Worm (Caenorhabditis elegans) whole organism, L1 larva: ENCODE results near the gene F35G12.7.

Source experiments
- C04F5.9 ChIP-seq: sonication (generic microtip); optimal IDR thresholded peaks from 2 replicates; lab custom pipeline; 2016; ENCODE audit warnings: missing genetic modification characterization, missing compliant biosample characterization
- C16A3.4 ChIP-seq: fragments of 150-350 bp; optimal IDR thresholded peaks from 2 replicates; lab custom pipeline; 2014; ENCODE audit warnings: missing biosample characterization, missing genetic modification characterization
- F16B12.6 ChIP-seq: fragments of 150-350 bp; optimal IDR thresholded peaks from 2 replicates; lab custom pipeline; 2014; ENCODE audit warnings: missing biosample characterization, missing genetic modification characterization
- ama-1 ChIP-seq: fragments of 150-350 bp; optimal IDR thresholded peaks from 2 replicates; lab custom pipeline; 2014
- blmp-1 ChIP-seq: fragments of 150-350 bp; optimal IDR thresholded peaks from 2 replicates; lab custom pipeline; 2014; ENCODE audit warnings: missing biosample characterization, missing genetic modification characterization
- ceh-63 ChIP-seq: fragments of 200-800 bp; sonication (Bioruptor generic); optimal IDR thresholded peaks from 2 replicates; lab custom pipeline; 2018; ENCODE audit warnings: mild to moderate bottlenecking, missing genetic modification characterization, missing compliant biosample characterization
- ceh-8 ChIP-seq: fragments of 200-800 bp; sonication (Bioruptor generic); optimal IDR thresholded peaks from 2 replicates; lab custom pipeline; 2018; ENCODE audit warnings: mild to moderate bottlenecking, missing genetic modification characterization, moderate library complexity, missing compliant biosample characterization
- ceh-82 ChIP-seq, 3 experiments: fragments of 150-350 bp in 1 of 3; sonication (generic microtip) in 2 of 3; optimal IDR thresholded peaks; 2 replicates each; lab custom pipeline; 2014 to 2017; ENCODE audit warnings: missing biosample characterization in 3 of 3, missing genetic modification characterization in 3 of 3
- dpl-1 ChIP-seq, 3 experiments: fragments of 150-350 bp in 2 of 3; sonication (generic microtip) in 1 of 3; optimal IDR thresholded peaks; 2 replicates each; lab custom pipeline; 2014 to 2017; ENCODE audit warnings: missing biosample characterization in 3 of 3, missing genetic modification characterization in 3 of 3, missing genetic modification reagents in 3 of 3
- dsc-1 ChIP-seq: sonication (generic microtip); optimal IDR thresholded peaks from 2 replicates; lab custom pipeline; 2016; ENCODE audit warnings: mild to moderate bottlenecking, missing genetic modification characterization, missing compliant biosample characterization
- efl-1 ChIP-seq, 4 experiments: fragments of 150-350 bp; optimal IDR thresholded peaks in 3 of 4; peaks in 1 of 4; 1 replicate in 1 of 4; 2 replicates in 3 of 4; lab custom pipeline; 2014; ENCODE audit warnings: missing biosample characterization in 2 of 4, missing genetic modification characterization in 2 of 4, missing genetic modification reagents in 2 of 4
- efl-3 ChIP-seq: fragments of 200-800 bp; sonication (Bioruptor generic); optimal IDR thresholded peaks from 2 replicates; lab custom pipeline; 2018; ENCODE audit warnings: mild to moderate bottlenecking, missing genetic modification characterization, missing compliant biosample characterization
- egl-13 ChIP-seq: sonication (generic microtip); optimal IDR thresholded peaks from 2 replicates; lab custom pipeline; 2016; ENCODE audit warnings: missing genotype, missing genetic modification reagents, missing genetic modification characterization, missing compliant biosample characterization
- elt-2 ChIP-seq: sonication (generic microtip); optimal IDR thresholded peaks from 2 replicates; lab custom pipeline; 2016; ENCODE audit warnings: missing genetic modification characterization, mild to moderate bottlenecking, inconsistent platforms, missing compliant biosample characterization, missing genetic modification reagents
- ets-5 ChIP-seq: fragments of 200-800 bp; sonication (Bioruptor generic); IDR thresholded peaks from 2 replicates; pipeline ENCODE4 v1.3.6; 2022; ENCODE audit warnings: missing genetic modification characterization, missing compliant biosample characterization
- fkh-10 ChIP-seq: sonication (generic microtip); optimal IDR thresholded peaks from 2 replicates; lab custom pipeline; 2017; ENCODE audit warnings: missing biosample characterization, missing genetic modification reagents, missing genetic modification characterization
- fkh-4 ChIP-seq: sonication (generic microtip); optimal IDR thresholded peaks from 2 replicates; lab custom pipeline; 2016; ENCODE audit warnings: missing compliant biosample characterization, missing genetic modification characterization, borderline replicate concordance
- fos-1 ChIP-seq: fragments of 150-350 bp; optimal IDR thresholded peaks from 2 replicates; lab custom pipeline; 2014; ENCODE audit warnings: missing biosample characterization, missing genetic modification characterization
- hlh-17 ChIP-seq: fragments of 200-800 bp; sonication (Bioruptor generic); optimal IDR thresholded peaks from 2 replicates; lab custom pipeline; 2018; ENCODE audit warnings: missing genetic modification characterization, mild to moderate bottlenecking, missing compliant biosample characterization, moderate library complexity, borderline replicate concordance
- hlh-4 ChIP-seq: sonication (generic microtip); optimal IDR thresholded peaks from 2 replicates; lab custom pipeline; 2016; ENCODE audit warnings: mild to moderate bottlenecking, missing genetic modification characterization, missing compliant biosample characterization
- irx-1 ChIP-seq: sonication (generic microtip); optimal IDR thresholded peaks from 2 replicates; lab custom pipeline; 2016; ENCODE audit warnings: missing genetic modification characterization, missing compliant biosample characterization
- jun-1 ChIP-seq: fragments of 150-350 bp; optimal IDR thresholded peaks from 2 replicates; lab custom pipeline; 2014; ENCODE audit warnings: missing biosample characterization, missing genetic modification reagents, missing genetic modification characterization
- lin-13 ChIP-seq: fragments of 150-350 bp; optimal IDR thresholded peaks from 2 replicates; lab custom pipeline; 2014; ENCODE audit warnings: missing biosample characterization, missing genetic modification reagents, missing genetic modification characterization
- lin-15B ChIP-seq: fragments of 150-350 bp; sonication (generic microtip); optimal IDR thresholded peaks from 3 replicates; lab custom pipeline; 2014; ENCODE audit warnings: missing biosample characterization, missing genetic modification characterization
- lir-3 ChIP-seq: sonication (generic microtip); optimal IDR thresholded peaks from 2 replicates; lab custom pipeline; 2016; ENCODE audit warnings: mild to moderate bottlenecking, missing genetic modification characterization, moderate library complexity, missing compliant biosample characterization; ENCODE audit not compliant: poor library complexity
- lsy-2 ChIP-seq, 2 experiments: fragments of 150-350 bp; optimal IDR thresholded peaks; 2 replicates each; lab custom pipeline; 2014; ENCODE audit warnings: missing biosample characterization in 2 of 2, missing genetic modification characterization in 2 of 2
- mab-9 ChIP-seq: fragments of 200-800 bp; sonication (Bioruptor generic); IDR thresholded peaks from 2 replicates; pipeline ENCODE4 v1.3.6; 2022; ENCODE audit warnings: missing genetic modification reagents, missing genetic modification characterization, missing compliant biosample characterization
- mdl-1 ChIP-seq, 2 experiments: fragments of 150-350 bp; optimal IDR thresholded peaks; 2 replicates each; lab custom pipeline; 2014 to 2017; ENCODE audit warnings: missing biosample characterization in 2 of 2, missing genetic modification characterization in 2 of 2, inconsistent platforms in 1 of 2
- mef-2 ChIP-seq: fragments of 150-350 bp; optimal IDR thresholded peaks from 2 replicates; lab custom pipeline; 2014; ENCODE audit warnings: missing biosample characterization, missing genetic modification characterization
- nhr-11 ChIP-seq: fragments of 150-350 bp; optimal IDR thresholded peaks from 2 replicates; lab custom pipeline; 2014; ENCODE audit warnings: missing biosample characterization, missing genetic modification characterization
- nhr-12 ChIP-seq: sonication (generic microtip); optimal IDR thresholded peaks from 2 replicates; lab custom pipeline; 2017; ENCODE audit warnings: missing biosample characterization, missing genetic modification characterization
- nhr-237 ChIP-seq: fragments of 150-350 bp; optimal IDR thresholded peaks from 2 replicates; lab custom pipeline; 2014; ENCODE audit warnings: missing biosample characterization, missing genetic modification characterization
- nhr-28 ChIP-seq: fragments of 150-350 bp; optimal IDR thresholded peaks from 2 replicates; lab custom pipeline; 2014; ENCODE audit warnings: missing biosample characterization, missing genetic modification characterization
- nhr-47 ChIP-seq: sonication (generic microtip); optimal IDR thresholded peaks from 2 replicates; lab custom pipeline; 2016; ENCODE audit warnings: mild to moderate bottlenecking, missing genetic modification characterization, moderate library complexity, missing compliant biosample characterization
- nhr-71 ChIP-seq: sonication (generic microtip); optimal IDR thresholded peaks from 2 replicates; lab custom pipeline; 2016; ENCODE audit warnings: mild to moderate bottlenecking, missing genetic modification characterization, moderate library complexity, missing compliant biosample characterization
- nhr-76 ChIP-seq: sonication (generic microtip); optimal IDR thresholded peaks from 2 replicates; lab custom pipeline; 2017; ENCODE audit warnings: missing biosample characterization, missing genetic modification characterization
- nhr-77 ChIP-seq: fragments of 150-350 bp; optimal IDR thresholded peaks from 2 replicates; lab custom pipeline; 2014; ENCODE audit warnings: missing biosample characterization, missing genetic modification characterization
- nhr-90 ChIP-seq: sonication (generic microtip); optimal IDR thresholded peaks from 2 replicates; lab custom pipeline; 2016; ENCODE audit warnings: mild to moderate bottlenecking, missing genetic modification characterization, missing compliant biosample characterization; ENCODE audit not compliant: poor library complexity
- pag-3 ChIP-seq: sonication (generic microtip); optimal IDR thresholded peaks from 2 replicates; lab custom pipeline; 2017; ENCODE audit warnings: missing genetic modification characterization, mild to moderate bottlenecking, missing compliant biosample characterization, antibody characterized with exemption, borderline replicate concordance; ENCODE audit not compliant: insufficient read depth
- pax-3 ChIP-seq: fragments of 200-800 bp; sonication (Bioruptor generic); optimal IDR thresholded peaks from 2 replicates; lab custom pipeline; 2018; ENCODE audit warnings: mild to moderate bottlenecking, missing genetic modification characterization, moderate library complexity, missing compliant biosample characterization
- pqm-1 ChIP-seq: sonication (generic microtip); optimal IDR thresholded peaks from 3 replicates; lab custom pipeline; 2017; ENCODE audit warnings: missing biosample characterization, missing genetic modification characterization
- rnt-1 ChIP-seq: sonication (generic microtip); optimal IDR thresholded peaks from 2 replicates; lab custom pipeline; 2016; ENCODE audit warnings: mild to moderate bottlenecking, missing genetic modification characterization, moderate library complexity, missing compliant biosample characterization
- skn-1 ChIP-seq: fragments of 150-350 bp; optimal IDR thresholded peaks from 2 replicates; lab custom pipeline; 2014; ENCODE audit warnings: missing biosample characterization, missing genetic modification characterization
- snpc-4 ChIP-seq: fragments of 150-350 bp; optimal IDR thresholded peaks from 2 replicates; lab custom pipeline; 2014; ENCODE audit warnings: missing biosample characterization, missing genetic modification characterization
- snu-23 ChIP-seq: sonication (generic microtip); optimal IDR thresholded peaks from 2 replicates; lab custom pipeline; 2016; ENCODE audit warnings: missing genetic modification characterization, missing compliant biosample characterization
- sup-37 ChIP-seq: fragments of 200-800 bp; sonication (Bioruptor generic); optimal IDR thresholded peaks from 2 replicates; lab custom pipeline; 2018; ENCODE audit warnings: mild to moderate bottlenecking, missing genetic modification characterization, missing compliant biosample characterization
- tbx-2 ChIP-seq: sonication (generic microtip); optimal IDR thresholded peaks from 2 replicates; lab custom pipeline; 2016; ENCODE audit warnings: missing genetic modification characterization, missing compliant biosample characterization
- unc-130 ChIP-seq: fragments of 150-350 bp; optimal IDR thresholded peaks from 2 replicates; lab custom pipeline; 2017; ENCODE audit warnings: missing biosample characterization, missing genetic modification characterization, inconsistent platforms
- unc-62 ChIP-seq: fragments of 150-350 bp; optimal IDR thresholded peaks from 2 replicates; lab custom pipeline; 2014; ENCODE audit warnings: missing biosample characterization, missing genetic modification reagents, missing genetic modification characterization
- unc-86 ChIP-seq: sonication (generic microtip); optimal IDR thresholded peaks from 2 replicates; lab custom pipeline; 2016; ENCODE audit warnings: missing genetic modification characterization, missing compliant biosample characterization
- zip-4 ChIP-seq: fragments of 200-800 bp; sonication (Bioruptor generic); optimal IDR thresholded peaks from 2 replicates; lab custom pipeline; 2018; ENCODE audit warnings: mild to moderate bottlenecking, missing genetic modification characterization, moderate library complexity, missing compliant biosample characterization
- ztf-11 ChIP-seq, 2 experiments: sonication (generic microtip); optimal IDR thresholded peaks; 2 replicates each; lab custom pipeline; 2016 to 2017; ENCODE audit warnings: missing genetic modification characterization in 2 of 2, missing biosample characterization in 1 of 2, missing compliant biosample characterization in 1 of 2

Gene F35G12.7

DNA sequence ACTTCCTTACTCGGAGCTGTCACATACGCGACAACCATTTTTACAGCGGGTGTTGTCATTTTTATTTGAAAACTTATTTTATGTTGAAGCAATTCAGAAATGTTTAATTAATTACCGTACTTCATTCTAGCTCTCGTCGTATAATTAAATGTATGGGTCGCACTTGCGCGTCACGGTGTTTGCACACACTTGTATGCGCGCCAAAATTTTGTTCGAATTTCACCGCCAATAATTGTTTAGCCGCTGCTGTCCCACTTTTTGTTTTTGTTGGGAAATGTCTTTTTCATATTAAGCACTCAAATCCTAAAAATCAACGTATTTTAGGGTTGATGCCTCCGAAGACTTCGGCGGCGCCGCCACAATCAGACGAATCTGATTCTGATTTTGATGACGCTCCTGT, at the start of gene F35G12.7, which contains the start of gene smc-4:
Gene F35G12.7 (minus strand): TSS at position 154 of the 400 bp plus-strand sequence.
Gene smc-4 (plus strand): TSS at position 325 of the 400 bp plus-strand sequence.
- TF ChIP-seq lsy-2 (tag; optimal IDR thresholded peaks at IDR 0.05; lab: Kevin White, UChicago) (peak; percentile 91 to 96), dsc-1 (tag; lab: Kevin White, UChicago) (peak; percentile 64), zip-4 (GFP tag; lab: Kevin White, UChicago) (no peak), fkh-4 (tag; lab: Kevin White, UChicago) (no peak), nhr-12 (tag; lab: Kevin White, UChicago) (no peak), lir-3 (tag; lab: Kevin White, UChicago) (no peak), ceh-82 (tag; optimal IDR thresholded peaks at IDR 0.05; lab: Kevin White, UChicago) (peak in 2 of 3 experiments; percentile 35 to 47), jun-1 (tag; lab: Kevin White, UChicago) (no peak), nhr-90 (tag; lab: Kevin White, UChicago) (peak; percentile 38), egl-13 (no peak), unc-86 (peak; percentile 6), rnt-1 (tag; lab: Kevin White, UChicago) (peak; percentile 69), hlh-4 (tag; lab: Kevin White, UChicago) (no peak), nhr-47 (peak; percentile 72), nhr-71 (peak; percentile 73), snu-23 (GFP tag; lab: Kevin White, UChicago) (peak; percentile 77), nhr-77 (tag; lab: Kevin White, UChicago) (no peak), tbx-2 (peak; percentile 58), unc-130 (peak; percentile 71), ztf-11 (tag; optimal IDR thresholded peaks at IDR 0.05; lab: Kevin White, UChicago) (peak in 1 of 2 experiments; percentile 17), C04F5.9 (tag; lab: Kevin White, UChicago) (peak; percentile 48), blmp-1 (tag; lab: Kevin White, UChicago) (no peak), fos-1 (tag; lab: Kevin White, UChicago) (no peak), mdl-1 (tag; optimal IDR thresholded peaks at IDR 0.05; lab: Kevin White, UChicago) (peak in 1 of 2 experiments; percentile 33), nhr-11 (tag; lab: Kevin White, UChicago) (no peak), hlh-17 (GFP tag; lab: Kevin White, UChicago) (no peak), F16B12.6 (tag; lab: Kevin White, UChicago) (peak; percentile 95), irx-1 (peak; percentile 46), pag-3 (tag; lab: Kevin White, UChicago) (no peak), pqm-1 (no peak), fkh-10 (GFP tag; lab: Kevin White, UChicago) (no peak), nhr-28 (tag; lab: Kevin White, UChicago) (no peak), nhr-76 (tag; lab: Kevin White, UChicago) (no peak), ets-5 (GFP tag; lab: Robert Waterston, UW) (no peak), elt-2 (tag; lab: Kevin White, UChicago) (no peak), C16A3.4 (tag; lab: Kevin White, UChicago) (peak; percentile 70), mef-2 (tag; lab: Kevin White, UChicago) (no peak), skn-1 (no peak), lin-13 (GFP tag; lab: Kevin White, UChicago) (peak; percentile 4), efl-1 (optimal IDR thresholded peaks at IDR 0.05; lab: Kevin White, UChicago) (peak; percentile 81 to 89), efl-1 (GFP tag; optimal IDR thresholded peaks at IDR 0.05 in 1 of 2; lab: Kevin White, UChicago) (peak; percentile 89 to 99), ceh-8 (peak; percentile 34), ama-1 (no peak), unc-62 (GFP tag; lab: Kevin White, UChicago) (no peak), snpc-4 (tag; lab: Kevin White, UChicago) (peak; percentile 9), nhr-237 (tag; lab: Kevin White, UChicago) (no peak), mab-9 (peak; percentile 41; the same call in 1 of the 2 replicates), lin-15B (tag; lab: Kevin White, UChicago) (peak; percentile 35), ceh-63 (no peak), dpl-1 (GFP tag; optimal IDR thresholded peaks at IDR 0.05; lab: Kevin White, UChicago) (peak; percentile 86 to 91 (median 91)), efl-3 (GFP tag; lab: Kevin White, UChicago) (no peak), pax-3 (no peak), sup-37 (no peak)
